Fruit fly (Drosophila melanogaster) whole organism, embryonic: ENCODE data around the gene CG13313.

Source experiments
- Antp ChIP-seq: fragments of 200-800 bp; sonication (Bioruptor generic); optimal IDR thresholded peaks from 3 replicates; lab custom pipeline; 2016; ENCODE audit warnings: missing biosample characterization, missing genetic modification characterization
- Blimp-1 ChIP-seq: fragments of 200-800 bp; sonication (Bioruptor generic); optimal IDR thresholded peaks from 3 replicates; lab custom pipeline; 2018; ENCODE audit warnings: missing biosample characterization, missing genetic modification characterization, mild to moderate bottlenecking, moderate library complexity, missing genetic modification reagents
- CG10209 ChIP-seq: fragments of 200-800 bp; sonication (Bioruptor generic); optimal IDR thresholded peaks from 3 replicates; lab custom pipeline; 2017; ENCODE audit warnings: missing biosample characterization, mild to moderate bottlenecking, missing genetic modification characterization, missing genetic modification reagents
- CG11247 ChIP-seq: fragments of 200-800 bp; sonication (Bioruptor generic); IDR thresholded peaks from 2 replicates; pipeline ENCODE4 v1.3.6; 2022; ENCODE audit warnings: missing biosample characterization, missing genetic modification characterization
- CG13894 ChIP-seq: fragments of 200-800 bp; sonication (Bioruptor generic); optimal IDR thresholded peaks from 3 replicates; lab custom pipeline; 2018; ENCODE audit warnings: missing biosample characterization, mild to moderate bottlenecking, missing genetic modification characterization, moderate library complexity
- CG14710 ChIP-seq: fragments of 200-800 bp; sonication (Bioruptor generic); optimal IDR thresholded peaks from 3 replicates; lab custom pipeline; 2019; ENCODE audit warnings: missing biosample characterization, mild to moderate bottlenecking, missing genetic modification characterization, moderate library complexity
- CG15696 ChIP-seq: fragments of 200-800 bp; sonication (Bioruptor generic); optimal IDR thresholded peaks from 2 replicates; lab custom pipeline; 2019; ENCODE audit warnings: missing biosample characterization, mild to moderate bottlenecking, missing genetic modification characterization, moderate library complexity
- CG18262 ChIP-seq: fragments of 200-800 bp; optimal IDR thresholded peaks from 3 replicates; lab custom pipeline; 2019; ENCODE audit warnings: missing biosample characterization, mild to moderate bottlenecking, missing genetic modification characterization, moderate library complexity
- CG2129 ChIP-seq: fragments of 200-800 bp; sonication (Bioruptor generic); IDR thresholded peaks from 2 replicates; pipeline ENCODE4 v1.3.6; 2022; ENCODE audit warnings: missing biosample characterization, missing genetic modification characterization; ENCODE audit not compliant: partially characterized antibody
- CG3407 ChIP-seq: fragments of 200-800 bp; sonication (Bioruptor generic); optimal IDR thresholded peaks from 2 replicates; lab custom pipeline; 2018; ENCODE audit warnings: missing biosample characterization, mild to moderate bottlenecking, missing genetic modification characterization
- CG34422 ChIP-seq: fragments of 200-800 bp; sonication (Bioruptor generic); IDR thresholded peaks from 3 replicates; pipeline ENCODE4 v1.3.6; 2022; ENCODE audit warnings: missing biosample characterization, missing genetic modification characterization
- CG4360 ChIP-seq: fragments of 200-800 bp; sonication (Bioruptor generic); IDR thresholded peaks from 2 replicates; pipeline ENCODE4 v1.3.6; 2022; ENCODE audit warnings: missing biosample characterization, missing genetic modification characterization
- CG4854 ChIP-seq: fragments of 200-800 bp; sonication (Bioruptor generic); optimal IDR thresholded peaks from 2 replicates; lab custom pipeline; 2016; ENCODE audit warnings: missing biosample characterization, missing genetic modification characterization, inconsistent platforms
- CG5180 ChIP-seq: fragments of 200-800 bp; sonication (Bioruptor generic); optimal IDR thresholded peaks from 3 replicates; lab custom pipeline; 2017; ENCODE audit warnings: missing biosample characterization, missing genetic modification characterization, mild to moderate bottlenecking, moderate library complexity, missing genetic modification reagents
- CG7357 ChIP-seq: fragments of 200-800 bp; sonication (Bioruptor generic); IDR thresholded peaks from 3 replicates; pipeline ENCODE4 v1.3.6; 2022; ENCODE audit warnings: missing biosample characterization, missing genetic modification characterization
- CG9817 ChIP-seq: fragments of 200-800 bp; sonication (Bioruptor generic); optimal IDR thresholded peaks from 2 replicates; lab custom pipeline; 2018; ENCODE audit warnings: missing biosample characterization, mild to moderate bottlenecking, missing genetic modification characterization, moderate library complexity
- Drgx ChIP-seq: fragments of 200-800 bp; sonication (Bioruptor generic); IDR thresholded peaks from 2 replicates; pipeline ENCODE4 v1.3.6; 2022; ENCODE audit warnings: missing biosample characterization, missing genetic modification characterization
- E2f1 ChIP-seq: fragments of 200-800 bp; sonication (Bioruptor generic); IDR thresholded peaks from 2 replicates; pipeline ENCODE4 v1.3.6; 2022; ENCODE audit warnings: missing biosample characterization, missing genetic modification characterization
- Ets97D ChIP-seq: fragments of 200-800 bp; sonication (Bioruptor generic); optimal IDR thresholded peaks from 3 replicates; lab custom pipeline; 2016; ENCODE audit warnings: missing biosample characterization, missing genetic modification characterization
- Fer2 ChIP-seq: fragments of 200-800 bp; sonication (Bioruptor generic); optimal IDR thresholded peaks from 2 replicates; lab custom pipeline; 2018; ENCODE audit warnings: missing biosample characterization, mild to moderate bottlenecking, missing genetic modification characterization, moderate library complexity
- Hmx ChIP-seq: fragments of 200-800 bp; sonication (Bioruptor generic); optimal IDR thresholded peaks from 2 replicates; lab custom pipeline; 2016; ENCODE audit warnings: missing biosample characterization, missing genetic modification characterization
- Hr51 ChIP-seq, 2 experiments: fragments of 200-800 bp; sonication (Bioruptor generic); optimal IDR thresholded peaks; 2 replicates in 1 of 2; 3 replicates in 1 of 2; lab custom pipeline; 2016 to 2018; ENCODE audit warnings: missing biosample characterization in 2 of 2, missing genetic modification characterization in 2 of 2, mild to moderate bottlenecking in 1 of 2, moderate library complexity in 1 of 2
- Med ChIP-seq: fragments of 200-800 bp; sonication (Bioruptor generic); peaks from one replicate; lab custom pipeline; 2016; ENCODE audit warnings: missing biosample characterization, missing genetic modification characterization, mild to moderate bottlenecking, inconsistent platforms, moderate library complexity
- Meics ChIP-seq: fragments of 200-800 bp; sonication (Bioruptor generic); optimal IDR thresholded peaks from 2 replicates; lab custom pipeline; 2017; ENCODE audit warnings: missing biosample characterization, mild to moderate bottlenecking, missing genetic modification characterization
- Myb ChIP-seq: fragments of 200-800 bp; sonication (Bioruptor generic); optimal IDR thresholded peaks from 2 replicates; lab custom pipeline; 2016; ENCODE audit warnings: missing biosample characterization, missing genetic modification characterization
- Sin3A ChIP-seq: fragments of >200 bp; optimal IDR thresholded peaks from 2 replicates; lab custom pipeline; 2018
- Sox100B ChIP-seq: fragments of 200-800 bp; sonication (Bioruptor generic); optimal IDR thresholded peaks from 3 replicates; lab custom pipeline; 2018; ENCODE audit warnings: missing biosample characterization, mild to moderate bottlenecking, missing genetic modification characterization
- Ssrp ChIP-seq: fragments of 200-800 bp; sonication (Bioruptor generic); optimal IDR thresholded peaks from 2 replicates; lab custom pipeline; 2018; ENCODE audit warnings: missing biosample characterization, mild to moderate bottlenecking, missing genetic modification characterization, moderate library complexity
- Xrp1 ChIP-seq: fragments of 200-800 bp; sonication (Bioruptor generic); IDR thresholded peaks from 2 replicates; pipeline ENCODE4 v1.3.6; 2022; ENCODE audit warnings: missing biosample characterization, missing genetic modification characterization
- bowl ChIP-seq: fragments of 200-800 bp; sonication (Bioruptor generic); IDR thresholded peaks from 2 replicates; pipeline ENCODE4 v1.3.6; 2022; ENCODE audit warnings: missing biosample characterization, missing genetic modification characterization
- caup ChIP-seq: fragments of 200-800 bp; sonication (Bioruptor generic); optimal IDR thresholded peaks from 3 replicates; lab custom pipeline; 2017; ENCODE audit warnings: missing biosample characterization, mild to moderate bottlenecking, missing genetic modification characterization, moderate library complexity; ENCODE audit not compliant: severe bottlenecking
- cg ChIP-seq: fragments of 200-800 bp; sonication (Bioruptor generic); optimal IDR thresholded peaks from 3 replicates; lab custom pipeline; 2019; ENCODE audit warnings: missing biosample characterization, mild to moderate bottlenecking, missing genetic modification characterization, moderate library complexity
- chm ChIP-seq: fragments of 200-800 bp; sonication (Bioruptor generic); IDR thresholded peaks from 2 replicates; pipeline ENCODE4 v1.3.6; 2022; ENCODE audit warnings: missing biosample characterization, missing genetic modification characterization
- dmrt11E ChIP-seq: fragments of 200-800 bp; sonication (Bioruptor generic); optimal IDR thresholded peaks from 3 replicates; lab custom pipeline; 2018; ENCODE audit warnings: missing biosample characterization, mild to moderate bottlenecking, missing genetic modification characterization, moderate library complexity
- fd96Cb ChIP-seq: fragments of 200-800 bp; sonication (Bioruptor generic); optimal IDR thresholded peaks from 2 replicates; lab custom pipeline; 2018; ENCODE audit warnings: missing biosample characterization, mild to moderate bottlenecking, missing genetic modification characterization, moderate library complexity
- hkb ChIP-seq, 2 experiments: fragments of 200-800 bp in 1 of 2; fragments of >200 bp in 1 of 2; sonication (Bioruptor generic) in 1 of 2; IDR thresholded peaks in 1 of 2; optimal IDR thresholded peaks in 1 of 2; 2 replicates each; pipeline versions ENCODE4 v1.3.6 to Lab custom; 2017 to 2022; ENCODE audit warnings: missing biosample characterization in 1 of 2, missing genetic modification characterization in 1 of 2
- jing ChIP-seq: fragments of 200-800 bp; sonication (Bioruptor generic); optimal IDR thresholded peaks from 2 replicates; lab custom pipeline; 2018; ENCODE audit warnings: missing biosample characterization, mild to moderate bottlenecking, missing genetic modification characterization
- lbe ChIP-seq: fragments of 200-800 bp; sonication (Bioruptor generic); optimal IDR thresholded peaks from 2 replicates; lab custom pipeline; 2016; ENCODE audit warnings: missing biosample characterization, mild to moderate bottlenecking, missing genetic modification characterization
- otp ChIP-seq: fragments of 200-800 bp; sonication (Bioruptor generic); IDR thresholded peaks from 3 replicates; pipeline ENCODE4, ENCODE4 v1.3.6; 2022; ENCODE audit warnings: missing biosample characterization, missing genetic modification characterization
- pita ChIP-seq: fragments of 200-800 bp; sonication (Bioruptor generic); optimal IDR thresholded peaks from 2 replicates; lab custom pipeline; 2017; ENCODE audit warnings: missing biosample characterization, mild to moderate bottlenecking, missing genetic modification characterization
- pros ChIP-seq: fragments of 200-800 bp; sonication (Bioruptor generic); optimal IDR thresholded peaks from 3 replicates; lab custom pipeline; 2019; ENCODE audit warnings: missing biosample characterization, mild to moderate bottlenecking, missing genetic modification characterization, moderate library complexity
- sens ChIP-seq: fragments of 200-800 bp; sonication (Bioruptor generic); peaks from one replicate; lab custom pipeline; 2016; ENCODE audit warnings: missing biosample characterization, missing genetic modification characterization
- sisA ChIP-seq: fragments of 200-800 bp; sonication (Bioruptor generic); IDR thresholded peaks from 2 replicates; pipeline ENCODE4 v1.3.6; 2022; ENCODE audit warnings: missing biosample characterization, missing genetic modification characterization
- slp2 ChIP-seq: fragments of 200-800 bp; sonication (Bioruptor generic); optimal IDR thresholded peaks from 2 replicates; lab custom pipeline; 2016; ENCODE audit warnings: missing biosample characterization, missing genetic modification characterization
- tap ChIP-seq: fragments of 200-800 bp; optimal IDR thresholded peaks from 3 replicates; lab custom pipeline; 2019; ENCODE audit warnings: missing biosample characterization, mild to moderate bottlenecking, missing genetic modification characterization, moderate library complexity
- tup ChIP-seq: fragments of 200-800 bp; sonication (Bioruptor generic); optimal IDR thresholded peaks from 2 replicates; lab custom pipeline; 2016; ENCODE audit warnings: missing biosample characterization, mild to moderate bottlenecking, missing genetic modification characterization, moderate library complexity
- vnd ChIP-seq: fragments of 200-800 bp; sonication (Bioruptor generic); IDR thresholded peaks from 3 replicates; pipeline ENCODE4 v1.3.6; 2022; ENCODE audit warnings: missing biosample characterization, missing genetic modification characterization; ENCODE audit not compliant: partially characterized antibody
- z ChIP-seq: fragments of 200-800 bp; sonication (Bioruptor generic); IDR thresholded peaks from 3 replicates; pipeline ENCODE4 v1.3.6; 2022; ENCODE audit warnings: missing biosample characterization, missing genetic modification characterization

Gene CG13313

dm6 chr3L:8920710-8921109 is 37.9 kb upstream of the CG13313 start (continued):
- TF ChIP-seq Fer2 (tag; lab: Kevin White, UChicago) = no peak
- TF ChIP-seq CG11247 (GFP tag; lab: Robert Waterston, UW) = peak; percentile 52
- peak; percentile 58 for TF ChIP-seq CG5180 (GFP tag; lab: Kevin White, UChicago)
- TF ChIP-seq Ets97D (GFP tag; lab: Kevin White, UChicago) = no peak
- peak; percentile 71 for TF ChIP-seq Meics
- peak; percentile 67 for TF ChIP-seq caup
- peak; percentile 51 for TF ChIP-seq jing (GFP tag; lab: Kevin White, UChicago)
- TF ChIP-seq Sin3A (lab: Kevin White, UChicago) = no peak
- TF ChIP-seq CG15696 (tag; lab: Kevin White, UChicago) = no peak
- no peak for TF ChIP-seq tup (GFP tag; lab: Kevin White, UChicago)
- TF ChIP-seq Xrp1 = peak; percentile 67; the same call in 1 of the 2 replicates
- peak; percentile 74 for TF ChIP-seq sisA (GFP tag; lab: Robert Waterston, UW)
- TF ChIP-seq CG7357 (GFP tag; lab: Robert Waterston, UW) = peak; percentile 52; the same call in 1 of the 3 replicates
- TF ChIP-seq CG18262 (tag; lab: Kevin White, UChicago) = peak; percentile 60
- no peak for TF ChIP-seq chm (GFP tag; lab: Robert Waterston, UW)
- TF ChIP-seq CG34422 (GFP tag; lab: Robert Waterston, UW) = peak; percentile 66
- peak; percentile 60 for TF ChIP-seq fd96Cb (tag; lab: Kevin White, UChicago)
- peak; percentile 36 for TF ChIP-seq CG4854 (GFP tag; lab: Kevin White, UChicago)
- TF ChIP-seq CG13894 (tag; lab: Kevin White, UChicago) = peak; percentile 26
- TF ChIP-seq dmrt11E (tag; lab: Kevin White, UChicago) = peak; percentile 19
- no peak for TF ChIP-seq vnd (GFP tag; lab: Robert Waterston, UW)
- peak; percentile 35; the same call in 1 of the 2 replicates for TF ChIP-seq E2f1
- peak; percentile 24 for TF ChIP-seq CG3407 (GFP tag; lab: Kevin White, UChicago)
- peak; percentile 73 for TF ChIP-seq Sox100B (GFP tag; lab: Kevin White, UChicago)
- no peak for TF ChIP-seq pita (GFP tag; lab: Kevin White, UChicago)
- TF ChIP-seq lbe (GFP tag; lab: Kevin White, UChicago) = no peak
- peak; percentile 45 for TF ChIP-seq CG9817 (tag; lab: Kevin White, UChicago)

dm6 chr3L:8924417-8924913 is 34.2 kb upstream of the CG13313 start:
- TF ChIP-seq Ssrp (tag; lab: Kevin White, UChicago) = no peak
- peak; percentile 37 for TF ChIP-seq Med (GFP tag; lab: Kevin White, UChicago)
- TF ChIP-seq hkb (optimal IDR thresholded peaks at IDR 0.05; lab: Kevin White, UChicago) = no peak
- TF ChIP-seq hkb (GFP tag; IDR thresholded peaks at IDR 0.05; lab: Robert Waterston, UW) = 0 out of 2 replicates have a peak, but pooled peaks have one; percentile 34
- peak in 1 of 2 experiments; percentile 8 for TF ChIP-seq Hr51 (GFP tag; optimal IDR thresholded peaks at IDR 0.05; lab: Kevin White, UChicago)
- peak; percentile 68 for TF ChIP-seq sens (GFP tag; lab: Kevin White, UChicago)
- no peak for TF ChIP-seq bowl (GFP tag; lab: Robert Waterston, UW)
- TF ChIP-seq CG2129 (GFP tag; lab: Robert Waterston, UW) = no peak
- no peak for TF ChIP-seq slp2 (GFP tag; lab: Kevin White, UChicago)
- TF ChIP-seq Drgx = peak; percentile 49

DNA sequence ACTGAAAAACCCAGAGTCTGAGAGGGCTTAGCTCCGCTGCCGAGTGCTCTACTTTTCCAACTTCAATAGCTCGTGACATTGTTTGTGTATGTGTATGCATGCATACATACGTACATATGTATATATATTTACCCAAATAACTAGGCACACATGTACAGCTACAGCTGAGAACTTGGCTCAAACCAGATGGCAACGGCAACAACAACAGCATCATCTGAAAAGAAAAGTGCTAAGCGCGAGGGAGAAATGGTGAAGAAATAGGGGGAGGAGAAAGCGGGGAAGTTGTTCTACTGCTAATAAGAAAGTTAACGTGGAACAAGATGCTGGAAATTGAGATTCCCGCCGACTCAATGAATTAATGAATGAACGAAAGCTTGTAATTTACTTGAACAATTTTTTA is 33.7 kb upstream of the CG13313 start:
- 0 out of 3 replicates have a peak, but pooled peaks have one; percentile 18 for TF ChIP-seq z (GFP tag; lab: Robert Waterston, UW)
- TF ChIP-seq Hmx (GFP tag; lab: Kevin White, UChicago) = no peak
- TF ChIP-seq pros (GFP tag; lab: Kevin White, UChicago) = peak; percentile 9
- TF ChIP-seq CG10209 (GFP tag; lab: Kevin White, UChicago) = no peak
- no peak for TF ChIP-seq Myb (GFP tag; lab: Kevin White, UChicago)
- peak; percentile 9 for TF ChIP-seq CG14710
- TF ChIP-seq otp (GFP tag; lab: Robert Waterston, UW) = 0 out of 3 replicates have a peak, but pooled peaks have one; percentile 40
- no peak for TF ChIP-seq Antp
- peak; percentile 46 for TF ChIP-seq cg
- peak; percentile 4 for TF ChIP-seq tap (tag; lab: Kevin White, UChicago)
- peak; percentile 15; the same call in 1 of the 2 replicates for TF ChIP-seq CG4360 (GFP tag; lab: Robert Waterston, UW)
- peak; percentile 90 for TF ChIP-seq Blimp-1 (GFP tag; lab: Kevin White, UChicago)
